Worm (Caenorhabditis elegans): ENCODE data around the gene Y22F5A.11.

Gene Y22F5A.11

ce11 chrV:10237959-10238444, 37.4 kb downstream of the Y22F5A.11 start:
- TF ChIP-seq nhr-237 (tag; optimal IDR thresholded peaks at IDR 0.05) (no peak), lin-13 (GFP tag; optimal IDR thresholded peaks at IDR 0.05) (no peak), lin-38 (GFP tag; IDR thresholded peaks at IDR 0.05) (peak; percentile 67), mes-2 (tag; optimal IDR thresholded peaks at IDR 0.05; ENCODE audit: poor library complexity, severe bottlenecking) (peak; percentile 3), pha-4 (GFP tag; IDR thresholded peaks at IDR 0.05) (peak; percentile 50; the same call in 1 of the 2 replicates), pha-4 (tag; optimal IDR thresholded peaks at IDR 0.05) (no peak), unc-130 (GFP tag; optimal IDR thresholded peaks at IDR 0.05) (peak; percentile 42), daf-19 (GFP tag; conservative IDR thresholded peaks at IDR 0.05) (peak; percentile 32; the same call in 1 of the 2 replicates), sdz-12 (GFP tag; optimal IDR thresholded peaks at IDR 0.05) (peak; percentile 55), ctbp-1 (GFP tag; IDR thresholded peaks at IDR 0.05) (0 out of 2 replicates have a peak, but pooled peaks have one; percentile 49), Y5F2A.4 (GFP tag; optimal IDR thresholded peaks at IDR 0.05) (peak; percentile 18), Y48G9A.11 (GFP tag; IDR thresholded peaks at IDR 0.05) (0 out of 2 replicates have a peak, but pooled peaks have one; percentile 23), F10B5.3 (tag; optimal IDR thresholded peaks at IDR 0.05) (no peak), arid-1 (GFP tag; conservative IDR thresholded peaks at IDR 0.05) (0 out of 2 replicates have a peak, but pooled peaks have one; percentile 6), fkh-10 (GFP tag; optimal IDR thresholded peaks at IDR 0.05) (no peak), F49E8.2 (tag; optimal IDR thresholded peaks at IDR 0.05; ENCODE audit: borderline replicate concordance) (peak; percentile 48), mdt-29 (GFP tag; IDR thresholded peaks at IDR 0.05) (peak; percentile 33; the same call in 1 of the 2 replicates), ama-1 (optimal IDR thresholded peaks at IDR 0.05) (peak; percentile 87), Y75B8A.6 (GFP tag; IDR thresholded peaks at IDR 0.05) (0 out of 2 replicates have a peak, but pooled peaks have one; percentile 79), zip-2 (tag; optimal IDR thresholded peaks at IDR 0.05) (no peak), daf-8 (GFP tag; IDR thresholded peaks at IDR 0.05) (no peak), zfp-2 (tag; optimal IDR thresholded peaks at IDR 0.05) (no peak)

ce11 chrV:10237171-10237570, 38.3 kb downstream of the Y22F5A.11 start:
- TF ChIP-seq vab-7 (GFP tag; IDR thresholded peaks at IDR 0.05) (no peak), aha-1 (tag) (peak; percentile 96), nhr-11 (tag; optimal IDR thresholded peaks at IDR 0.05) (no peak), pqm-1 (tag; optimal IDR thresholded peaks at IDR 0.05) (no peak), ceh-28 (tag; optimal IDR thresholded peaks at IDR 0.05) (no peak), madf-5 (GFP tag; IDR thresholded peaks at IDR 0.05) (no peak)

- TF ChIP-seq nhr-42 (GFP tag; IDR thresholded peaks at IDR 0.05) (no peak), tag-97 (GFP tag; IDR thresholded peaks at IDR 0.05) (no peak), lin-15B (tag; optimal IDR thresholded peaks at IDR 0.05) (no peak)
Observed at ce11 chrV:10233330-10233729, 42.1 kb downstream of the Y22F5A.11 start, which contains the start of gene str-182. TSS of gene str-182 (minus strand) at chrV:10233430.

- TF ChIP-seq rbr-2 (tag; optimal IDR thresholded peaks at IDR 0.05) (no peak), aly-2 (tag; optimal IDR thresholded peaks at IDR 0.05) (no peak), nhr-11 (tag; optimal IDR thresholded peaks at IDR 0.05) (no peak), ceh-62 (tag; optimal IDR thresholded peaks at IDR 0.05) (no peak), lin-38 (GFP tag; IDR thresholded peaks at IDR 0.05) (no peak), gei-8 (GFP tag; optimal IDR thresholded peaks at IDR 0.05) (no peak), madf-5 (GFP tag; IDR thresholded peaks at IDR 0.05) (no peak), lin-13 (GFP tag; optimal IDR thresholded peaks at IDR 0.05) (no peak), ctbp-1 (GFP tag; IDR thresholded peaks at IDR 0.05) (no peak), daf-19 (GFP tag; conservative IDR thresholded peaks at IDR 0.05) (no peak), ceh-82 (tag; optimal IDR thresholded peaks at IDR 0.05) (no peak), zfp-3 (GFP tag; conservative IDR thresholded peaks at IDR 0.05) (no peak), pqm-1 (tag; optimal IDR thresholded peaks at IDR 0.05) (no peak), mes-2 (tag; optimal IDR thresholded peaks at IDR 0.05; ENCODE audit: poor library complexity, severe bottlenecking) (no peak)
Observed at ce11 chrV:10230932-10231331, 44.5 kb downstream of the Y22F5A.11 start, which contains the start of gene fipr-6. TSS of gene fipr-6 (plus strand) at chrV:10231232.

All from whole organism, L4 larva.